Worm (Caenorhabditis elegans) whole organism, dauer: ENCODE data around the gene C16C4.18.

Experiments used
- unc-62 ChIP-seq: sonication (generic microtip); optimal IDR thresholded peaks from 2 replicates; lab custom pipeline; 2017; ENCODE audit warnings: missing biosample characterization, missing genetic modification reagents, missing genetic modification characterization

Gene C16C4.18

ce11 chrII:1820774-1821173, 40.4 kb downstream of the C16C4.18 start, which contains the start of gene fbxa-3:
Gene fbxa-3, minus strand, starts transcription at chrII:1820874.
- no peak for TF ChIP-seq unc-62

ce11 chrII:1819944-1820570, 41.1 kb downstream of the C16C4.18 start, which contains the start of gene fbxc-19:
Gene fbxc-19, plus strand, starts transcription at chrII:1820479.
- no peak for TF ChIP-seq unc-62

ce11 chrII:1818300-1818699, 42.8 kb downstream of the C16C4.18 start, which contains the start of gene fbxb-10:
Gene fbxb-10, minus strand, starts transcription at chrII:1818400.
- TF ChIP-seq unc-62, result no peak

ce11 chrII:1816053-1816452, 45.1 kb downstream of the C16C4.18 start:
- TF ChIP-seq unc-62, result no peak
